Fruit fly (Drosophila melanogaster): ENCODE data around the gene Vps2.

Vps2 gene

dm6 chr3R:26012288-26012687 lies 40.3 kb upstream of the Vps2 start:
- no peak for TF ChIP-seq CG8478 (optimal IDR thresholded peaks at IDR 0.05)
- no peak for TF ChIP-seq psq (optimal IDR thresholded peaks at IDR 0.05)
- no peak for TF ChIP-seq EcR (GFP tag; optimal IDR thresholded peaks at IDR 0.05)
- TF ChIP-seq pan (optimal IDR thresholded peaks at IDR 0.05), result no peak
- no peak for TF ChIP-seq usp (GFP tag; optimal IDR thresholded peaks at IDR 0.05)
- TF ChIP-seq Dll (optimal IDR thresholded peaks at IDR 0.05), result no peak

- no peak for TF ChIP-seq Dll (optimal IDR thresholded peaks at IDR 0.05)
- no peak for TF ChIP-seq usp (GFP tag; optimal IDR thresholded peaks at IDR 0.05)
- peak in 1 of 2 experiments; percentile 30 for TF ChIP-seq EcR (GFP tag; optimal IDR thresholded peaks at IDR 0.05)
Measured at dm6 chr3R:26012801-26013663, 39.6 kb upstream of the Vps2 start.

dm6 chr3R:26013664-26013948 lies 39.0 kb upstream of the Vps2 start:
- TF ChIP-seq EcR (GFP tag; optimal IDR thresholded peaks at IDR 0.05), result no peak
- TF ChIP-seq CG8478 (optimal IDR thresholded peaks at IDR 0.05), result no peak
- TF ChIP-seq usp (GFP tag; optimal IDR thresholded peaks at IDR 0.05), result no peak
- TF ChIP-seq pan (optimal IDR thresholded peaks at IDR 0.05), result no peak
- TF ChIP-seq psq (optimal IDR thresholded peaks at IDR 0.05), result no peak
- no peak for TF ChIP-seq Dll (optimal IDR thresholded peaks at IDR 0.05)

dm6 chr3R:26014262-26014833 lies 38.3 kb upstream of the Vps2 start, which contains the start of gene Kaz-m1:
TSS of gene Kaz-m1 (plus strand) at chr3R:26014721.
- TF ChIP-seq EcR (GFP tag; optimal IDR thresholded peaks at IDR 0.05) (no peak), pan (optimal IDR thresholded peaks at IDR 0.05) (no peak), usp (GFP tag; optimal IDR thresholded peaks at IDR 0.05) (no peak), Dll (optimal IDR thresholded peaks at IDR 0.05) (no peak), psq (optimal IDR thresholded peaks at IDR 0.05) (no peak), CG8478 (optimal IDR thresholded peaks at IDR 0.05) (no peak)

- TF ChIP-seq EcR (GFP tag; optimal IDR thresholded peaks at IDR 0.05), result peak in 1 of 2 experiments; percentile 29
- TF ChIP-seq pan (optimal IDR thresholded peaks at IDR 0.05), result no peak
- peak; percentile 17 for TF ChIP-seq Dll (optimal IDR thresholded peaks at IDR 0.05)
- TF ChIP-seq CG8478 (optimal IDR thresholded peaks at IDR 0.05), result no peak
- no peak for TF ChIP-seq usp (GFP tag; optimal IDR thresholded peaks at IDR 0.05)
- TF ChIP-seq psq (optimal IDR thresholded peaks at IDR 0.05), result no peak
Measured at dm6 chr3R:26017294-26017770, 35.3 kb upstream of the Vps2 start.

dm6 chr3R:26017771-26018731 lies 34.6 kb upstream of the Vps2 start:
- TF ChIP-seq EcR (GFP tag; optimal IDR thresholded peaks at IDR 0.05) (peak in 1 of 2 experiments; percentile 36), CG8478 (optimal IDR thresholded peaks at IDR 0.05) (no peak)

dm6 chr3R:26019232-26019631 lies 33.4 kb upstream of the Vps2 start:
- TF ChIP-seq usp (GFP tag; optimal IDR thresholded peaks at IDR 0.05), result no peak
- no peak for TF ChIP-seq psq (optimal IDR thresholded peaks at IDR 0.05)
- no peak for TF ChIP-seq CG8478 (optimal IDR thresholded peaks at IDR 0.05)
- TF ChIP-seq pan (optimal IDR thresholded peaks at IDR 0.05), result no peak

dm6 chr3R:26020244-26021171 lies 32.1 kb upstream of the Vps2 start:
- no peak for TF ChIP-seq CG8478 (optimal IDR thresholded peaks at IDR 0.05)
- no peak for TF ChIP-seq psq (optimal IDR thresholded peaks at IDR 0.05)
- no peak for TF ChIP-seq EcR (GFP tag; optimal IDR thresholded peaks at IDR 0.05)
- peak; percentile 72 for TF ChIP-seq Dll (optimal IDR thresholded peaks at IDR 0.05)
- TF ChIP-seq pan (optimal IDR thresholded peaks at IDR 0.05), result no peak
- no peak for TF ChIP-seq usp (GFP tag; optimal IDR thresholded peaks at IDR 0.05)

- TF ChIP-seq CG8478 (optimal IDR thresholded peaks at IDR 0.05) (no peak), psq (optimal IDR thresholded peaks at IDR 0.05) (no peak), Dll (optimal IDR thresholded peaks at IDR 0.05) (peak; percentile 62)
Measured at dm6 chr3R:26021195-26021914, 31.3 kb upstream of the Vps2 start.

- no peak for TF ChIP-seq EcR (GFP tag; optimal IDR thresholded peaks at IDR 0.05)
- no peak for TF ChIP-seq Dll (optimal IDR thresholded peaks at IDR 0.05)
- TF ChIP-seq pan (optimal IDR thresholded peaks at IDR 0.05), result no peak
- TF ChIP-seq psq (optimal IDR thresholded peaks at IDR 0.05), result no peak
- no peak for TF ChIP-seq CG8478 (optimal IDR thresholded peaks at IDR 0.05)
- TF ChIP-seq usp (GFP tag; optimal IDR thresholded peaks at IDR 0.05), result no peak
Measured at dm6 chr3R:26023252-26023651, 29.4 kb upstream of the Vps2 start.
